Fruit fly (Drosophila melanogaster) whole organism, embryonic: ENCODE data around the gene ver.

Source experiments
- CG10267 ChIP-seq: fragments of 200-800 bp; sonication (Bioruptor generic); optimal IDR thresholded peaks from 2 replicates; lab custom pipeline; 2018; ENCODE audit warnings: missing biosample characterization, mild to moderate bottlenecking, missing genetic modification characterization, moderate library complexity
- CG11560 ChIP-seq: fragments of 200-800 bp; sonication (Bioruptor generic); IDR thresholded peaks from 3 replicates; pipeline ENCODE4 v1.3.6; 2022; ENCODE audit warnings: missing biosample characterization, missing genetic modification characterization
- CG12219 ChIP-seq: fragments of 200-800 bp; sonication (Bioruptor generic); optimal IDR thresholded peaks from 3 replicates; lab custom pipeline; 2018; ENCODE audit warnings: missing biosample characterization, mild to moderate bottlenecking, missing genetic modification characterization
- CG12659 ChIP-seq: fragments of 200-800 bp; sonication (Bioruptor generic); optimal IDR thresholded peaks from 3 replicates; lab custom pipeline; 2017; ENCODE audit warnings: mild to moderate bottlenecking, missing biosample characterization, missing genetic modification reagents, missing genetic modification characterization
- CG13624 ChIP-seq: fragments of 200-800 bp; sonication (Bioruptor generic); optimal IDR thresholded peaks from 2 replicates; lab custom pipeline; 2016; ENCODE audit warnings: missing biosample characterization, missing genetic modification characterization
- CG13894 ChIP-seq: fragments of 200-800 bp; sonication (Bioruptor generic); optimal IDR thresholded peaks from 3 replicates; lab custom pipeline; 2018; ENCODE audit warnings: missing biosample characterization, mild to moderate bottlenecking, missing genetic modification characterization, moderate library complexity
- CG14441 ChIP-seq: fragments of 200-800 bp; sonication (Bioruptor generic); IDR thresholded peaks from 2 replicates; pipeline ENCODE4 v1.3.6; 2022; ENCODE audit warnings: missing biosample characterization, missing genetic modification characterization
- CG1647 ChIP-seq: fragments of 200-800 bp; sonication (Bioruptor generic); optimal IDR thresholded peaks from 3 replicates; lab custom pipeline; 2016; ENCODE audit warnings: missing biosample characterization, missing genetic modification characterization
- CG16815 ChIP-seq: fragments of 200-800 bp; sonication (Bioruptor generic); optimal IDR thresholded peaks from 3 replicates; lab custom pipeline; 2017; ENCODE audit warnings: missing biosample characterization, mild to moderate bottlenecking, missing genetic modification characterization
- CG2199 ChIP-seq: fragments of 200-800 bp; sonication (Bioruptor generic); IDR thresholded peaks from 3 replicates; pipeline ENCODE4 v1.3.6; 2022; ENCODE audit warnings: missing biosample characterization, missing genetic modification characterization
- CG2202 ChIP-seq: fragments of 200-800 bp; sonication (Bioruptor generic); optimal IDR thresholded peaks from 2 replicates; lab custom pipeline; 2018; ENCODE audit warnings: missing biosample characterization, mild to moderate bottlenecking, missing genetic modification characterization
- CG4707 ChIP-seq: fragments of 200-800 bp; sonication (Bioruptor generic); optimal IDR thresholded peaks from 2 replicates; lab custom pipeline; 2018; ENCODE audit warnings: missing biosample characterization, mild to moderate bottlenecking, missing genetic modification characterization, moderate library complexity
- CG6254 ChIP-seq: fragments of 200-800 bp; sonication (Bioruptor generic); optimal IDR thresholded peaks from 3 replicates; lab custom pipeline; 2017; ENCODE audit warnings: mild to moderate bottlenecking, missing biosample characterization, missing genetic modification reagents, missing genetic modification characterization
- CG7271 ChIP-seq: fragments of 200-800 bp; sonication (Bioruptor generic); optimal IDR thresholded peaks from 2 replicates; lab custom pipeline; 2018; ENCODE audit warnings: missing biosample characterization, mild to moderate bottlenecking, missing genetic modification characterization, moderate library complexity
- CG8944 ChIP-seq: fragments of 200-800 bp; sonication (Bioruptor generic); optimal IDR thresholded peaks from 3 replicates; lab custom pipeline; 2016; ENCODE audit warnings: missing biosample characterization, missing genetic modification characterization
- CTCF ChIP-seq: fragments of 200-800 bp; sonication (Bioruptor generic); optimal IDR thresholded peaks from 2 replicates; lab custom pipeline; 2017; ENCODE audit warnings: missing biosample characterization, mild to moderate bottlenecking, missing genetic modification characterization, moderate library complexity
- Fer1 ChIP-seq: fragments of 200-800 bp; sonication (Bioruptor generic); optimal IDR thresholded peaks from 2 replicates; lab custom pipeline; 2017; ENCODE audit warnings: missing biosample characterization, mild to moderate bottlenecking, missing genetic modification characterization
- Gug ChIP-seq: fragments of 200-800 bp; sonication (Bioruptor generic); IDR thresholded peaks from 4 replicates; pipeline ENCODE4 v1.3.6; 2022; ENCODE audit warnings: missing biosample characterization, missing genetic modification characterization
- Hand ChIP-seq: fragments of 200-800 bp; sonication (Bioruptor generic); optimal IDR thresholded peaks from 2 replicates; lab custom pipeline; 2017; ENCODE audit warnings: mild to moderate bottlenecking, missing biosample characterization, missing genetic modification reagents, missing genetic modification characterization
- Hr51 ChIP-seq, 2 experiments: fragments of 200-800 bp; sonication (Bioruptor generic); optimal IDR thresholded peaks; 2 replicates in 1 of 2; 3 replicates in 1 of 2; lab custom pipeline; 2016 to 2018; ENCODE audit warnings: missing biosample characterization in 2 of 2, missing genetic modification characterization in 2 of 2, mild to moderate bottlenecking in 1 of 2, moderate library complexity in 1 of 2
- Jarid2 ChIP-seq: fragments of 200-800 bp; sonication (Bioruptor generic); optimal IDR thresholded peaks from 3 replicates; lab custom pipeline; 2017; ENCODE audit warnings: mild to moderate bottlenecking, missing biosample characterization, missing genetic modification reagents, missing genetic modification characterization
- Meics ChIP-seq: fragments of 200-800 bp; sonication (Bioruptor generic); optimal IDR thresholded peaks from 2 replicates; lab custom pipeline; 2017; ENCODE audit warnings: missing biosample characterization, mild to moderate bottlenecking, missing genetic modification characterization
- Myb ChIP-seq: fragments of 200-800 bp; sonication (Bioruptor generic); optimal IDR thresholded peaks from 2 replicates; lab custom pipeline; 2016; ENCODE audit warnings: missing biosample characterization, missing genetic modification characterization
- NC2α ChIP-seq: fragments of 200-800 bp; sonication (Bioruptor generic); optimal IDR thresholded peaks from 2 replicates; lab custom pipeline; 2016; ENCODE audit warnings: missing biosample characterization, missing genetic modification characterization
- Optix ChIP-seq: fragments of 200-800 bp; sonication (Bioruptor generic); IDR thresholded peaks from 3 replicates; pipeline ENCODE4 v1.3.6; 2022; ENCODE audit warnings: missing biosample characterization, missing genetic modification characterization
- Ravus ChIP-seq: fragments of 200-800 bp; sonication (Bioruptor generic); IDR thresholded peaks from 2 replicates; pipeline ENCODE4 v1.3.6; 2022; ENCODE audit warnings: missing biosample characterization, missing genetic modification characterization
- Scr ChIP-seq: fragments of 200-800 bp; sonication (Bioruptor generic); IDR thresholded peaks from 2 replicates; pipeline ENCODE4 v1.3.6; 2022; ENCODE audit warnings: missing biosample characterization, missing genetic modification characterization; ENCODE audit not compliant: partially characterized antibody
- Taf1 ChIP-seq: fragments of 200-800 bp; sonication (Bioruptor generic); IDR thresholded peaks from 2 replicates; pipeline ENCODE4 v1.3.6; 2022; ENCODE audit warnings: missing biosample characterization, missing genetic modification characterization
- az2 ChIP-seq: fragments of 200-800 bp; sonication (Bioruptor generic); optimal IDR thresholded peaks from 3 replicates; lab custom pipeline; 2016; ENCODE audit warnings: missing biosample characterization, missing genetic modification characterization
- bsh ChIP-seq, 2 experiments: fragments of 200-800 bp; sonication (Bioruptor generic); optimal IDR thresholded peaks; 2 replicates each; lab custom pipeline; 2017 to 2018; ENCODE audit warnings: mild to moderate bottlenecking in 2 of 2, missing biosample characterization in 2 of 2, missing genetic modification characterization in 2 of 2, moderate library complexity in 1 of 2
- eve ChIP-seq, 2 experiments: fragments of >200 bp; optimal IDR thresholded peaks; 2 replicates each; lab custom pipeline; 2017; ENCODE audit warnings: missing biosample characterization in 2 of 2, missing genetic modification characterization in 2 of 2
- fd64A ChIP-seq: fragments of 200-800 bp; sonication (Bioruptor generic); optimal IDR thresholded peaks from 3 replicates; lab custom pipeline; 2018; ENCODE audit warnings: missing biosample characterization, mild to moderate bottlenecking, missing genetic modification characterization
- fd96Cb ChIP-seq: fragments of 200-800 bp; sonication (Bioruptor generic); optimal IDR thresholded peaks from 2 replicates; lab custom pipeline; 2018; ENCODE audit warnings: missing biosample characterization, mild to moderate bottlenecking, missing genetic modification characterization, moderate library complexity
- gcm ChIP-seq: fragments of 200-800 bp; sonication (Bioruptor generic); optimal IDR thresholded peaks from 2 replicates; lab custom pipeline; 2019; ENCODE audit warnings: missing biosample characterization, mild to moderate bottlenecking, missing genetic modification characterization, moderate library complexity
- gem ChIP-seq: fragments of 200-800 bp; sonication (Bioruptor generic); optimal IDR thresholded peaks from 2 replicates; lab custom pipeline; 2019; ENCODE audit warnings: missing biosample characterization, mild to moderate bottlenecking, missing genetic modification characterization, moderate library complexity
- gro ChIP-seq: fragments of 200-800 bp; sonication (Bioruptor generic); optimal IDR thresholded peaks from 2 replicates; lab custom pipeline; 2016; ENCODE audit warnings: missing biosample characterization, missing genetic modification characterization
- hb ChIP-seq: fragments of 200-800 bp; sonication (Bioruptor generic); IDR thresholded peaks from 3 replicates; pipeline ENCODE4 v1.3.6; 2022; ENCODE audit warnings: missing biosample characterization, missing genetic modification characterization; ENCODE audit not compliant: partially characterized antibody
- inv ChIP-seq: fragments of 200-800 bp; sonication (Bioruptor generic); IDR thresholded peaks from 2 replicates; pipeline ENCODE4 v1.3.6; 2022; ENCODE audit warnings: missing biosample characterization, missing genetic modification characterization; ENCODE audit not compliant: partially characterized antibody
- knrl ChIP-seq: fragments of 200-800 bp; sonication (Bioruptor generic); IDR thresholded peaks from 3 replicates; pipeline ENCODE4 v1.3.6; 2022; ENCODE audit warnings: missing biosample characterization, missing genetic modification characterization; ENCODE audit not compliant: partially characterized antibody
- mam ChIP-seq: fragments of 200-800 bp; sonication (Bioruptor generic); optimal IDR thresholded peaks from 3 replicates; lab custom pipeline; 2016; ENCODE audit warnings: missing biosample characterization, missing genetic modification characterization
- p53 ChIP-seq: fragments of 200-800 bp; sonication (Bioruptor generic); optimal IDR thresholded peaks from 2 replicates; lab custom pipeline; 2016; ENCODE audit warnings: missing biosample characterization, missing genetic modification characterization
- pb ChIP-seq: fragments of 200-800 bp; sonication (Bioruptor generic); optimal IDR thresholded peaks from 3 replicates; lab custom pipeline; 2016; ENCODE audit warnings: missing biosample characterization, missing genetic modification characterization
- prd ChIP-seq, 3 experiments: fragments of >200 bp in 2 of 3; fragments of 200-800 bp in 1 of 3; sonication (Bioruptor generic) in 1 of 3; optimal IDR thresholded peaks in 2 of 3; IDR thresholded peaks in 1 of 3; 2 replicates in 2 of 3; 3 replicates in 1 of 3; pipeline versions ENCODE4 v1.3.6 to Lab custom; 2017 to 2022; ENCODE audit warnings: missing biosample characterization in 1 of 3, missing genetic modification characterization in 1 of 3
- repo ChIP-seq: fragments of 200-800 bp; sonication (Bioruptor generic); optimal IDR thresholded peaks from 2 replicates; lab custom pipeline; 2016; ENCODE audit warnings: missing biosample characterization, missing genetic modification characterization
- ro ChIP-seq: fragments of 200-800 bp; sonication (Bioruptor generic); IDR thresholded peaks from 2 replicates; pipeline ENCODE4 v1.3.6; 2022; ENCODE audit warnings: missing biosample characterization, missing genetic modification characterization
- slp2 ChIP-seq: fragments of 200-800 bp; sonication (Bioruptor generic); optimal IDR thresholded peaks from 2 replicates; lab custom pipeline; 2016; ENCODE audit warnings: missing biosample characterization, missing genetic modification characterization
- tna ChIP-seq: fragments of 200-800 bp; sonication (Bioruptor generic); IDR thresholded peaks from 2 replicates; pipeline ENCODE4 v1.3.6; 2022; ENCODE audit warnings: missing biosample characterization, missing genetic modification characterization; ENCODE audit not compliant: partially characterized antibody
- tx ChIP-seq: fragments of 200-800 bp; sonication (Bioruptor generic); optimal IDR thresholded peaks from 2 replicates; lab custom pipeline; 2016; ENCODE audit warnings: missing biosample characterization, missing genetic modification characterization
- zfh2 ChIP-seq: fragments of 200-800 bp; sonication (Bioruptor generic); optimal IDR thresholded peaks from 2 replicates; lab custom pipeline; 2016; ENCODE audit warnings: missing biosample characterization, missing genetic modification characterization

Gene ver

DNA sequence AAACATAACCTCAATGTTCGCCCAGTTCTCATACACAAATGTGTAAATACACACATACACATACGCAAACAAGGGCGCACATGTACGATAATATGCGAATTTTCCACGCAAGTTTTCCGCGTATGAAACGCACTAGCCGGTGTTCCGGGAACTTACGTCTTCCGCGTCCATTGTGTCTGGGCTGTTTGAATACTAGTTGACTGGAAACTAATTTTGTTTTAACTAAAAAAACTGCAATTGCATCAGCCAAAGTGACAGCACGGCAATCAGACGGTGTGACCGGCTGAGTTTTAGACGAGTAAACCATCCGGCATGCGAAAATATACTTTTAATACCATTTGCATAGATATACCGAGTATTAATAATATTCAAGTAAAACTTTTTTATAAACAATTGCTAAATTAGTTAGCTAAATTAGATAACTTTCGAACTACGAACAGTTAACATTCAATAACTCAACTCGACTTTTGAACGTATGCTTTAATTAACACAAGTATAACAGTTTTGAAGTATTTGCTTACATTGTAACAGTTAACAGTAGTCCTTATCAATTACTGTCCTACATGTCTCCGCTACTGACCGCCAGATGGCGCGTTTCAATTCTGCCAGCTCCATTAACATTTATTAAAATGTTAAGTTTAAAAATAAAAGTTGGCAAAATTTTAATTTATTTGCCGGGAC lies 2.8 kb downstream of the ver start, which contains the start of gene eIF2beta (continued):
- TF ChIP-seq zfh2 (GFP tag; lab: Kevin White, UChicago) (no peak), CG7271 (tag; lab: Kevin White, UChicago) (no peak), Myb (GFP tag; lab: Kevin White, UChicago) (no peak), CG8944 (no peak), az2 (GFP tag; lab: Kevin White, UChicago) (peak; percentile 49), repo (GFP tag; lab: Kevin White, UChicago) (no peak), fd64A (GFP tag; lab: Kevin White, UChicago) (no peak), Ravus (GFP tag; lab: Robert Waterston, UW) (no peak), gcm (GFP tag; lab: Kevin White, UChicago) (peak; percentile 22), prd (optimal IDR thresholded peaks at IDR 0.05; lab: Kevin White, UChicago) (no peak), prd (GFP tag; IDR thresholded peaks at IDR 0.05; lab: Robert Waterston, UW) (no peak), NC2α (GFP tag; lab: Kevin White, UChicago) (no peak), gro (GFP tag; lab: Kevin White, UChicago) (peak; percentile 12), bsh (GFP tag; optimal IDR thresholded peaks at IDR 0.05; lab: Kevin White, UChicago) (peak in 1 of 2 experiments; percentile 20), Hr51 (GFP tag; optimal IDR thresholded peaks at IDR 0.05; lab: Kevin White, UChicago) (peak in 1 of 2 experiments; percentile 38), hb (GFP tag; lab: Robert Waterston, UW) (no peak), CG2202 (peak; percentile 20), fd96Cb (no peak), ro (GFP tag; lab: Robert Waterston, UW) (no peak), CG10267 (tag; lab: Kevin White, UChicago) (peak; percentile 51), CG11560 (tag; lab: Robert Waterston, UW) (no peak), p53 (GFP tag; lab: Kevin White, UChicago) (no peak), Hand (no peak), CG12659 (GFP tag; lab: Kevin White, UChicago) (peak; percentile 68), Fer1 (GFP tag; lab: Kevin White, UChicago) (peak; percentile 64), eve (GFP tag; optimal IDR thresholded peaks at IDR 0.05; lab: Kevin White, UChicago) (no peak), CG14441 (GFP tag; lab: Robert Waterston, UW) (no peak), CTCF (peak; percentile 95), CG2199 (GFP tag; lab: Robert Waterston, UW) (no peak), gem (no peak), Optix (GFP tag; lab: Robert Waterston, UW) (no peak), CG1647 (no peak), tx (GFP tag; lab: Kevin White, UChicago) (no peak), CG4707 (GFP tag; lab: Kevin White, UChicago) (peak; percentile 70), CG13894 (tag; lab: Kevin White, UChicago) (no peak), CG13624 (peak; percentile 6), mam (GFP tag; lab: Kevin White, UChicago) (no peak), tna (GFP tag; lab: Robert Waterston, UW) (no peak), Jarid2 (GFP tag; lab: Kevin White, UChicago) (peak; percentile 8), pb (GFP tag; lab: Kevin White, UChicago) (no peak), slp2 (GFP tag; lab: Kevin White, UChicago) (peak; percentile 37), CG12219 (peak; percentile 37), Taf1 (GFP tag; lab: Robert Waterston, UW) (no peak), CG16815 (GFP tag; lab: Kevin White, UChicago) (no peak), Meics (peak; percentile 64), Scr (GFP tag; lab: Robert Waterston, UW) (no peak), knrl (no peak), Gug (GFP tag; lab: Robert Waterston, UW) (no peak), inv (GFP tag; lab: Robert Waterston, UW) (no peak), CG6254 (GFP tag; lab: Kevin White, UChicago) (peak; percentile 80)
